Worm (Caenorhabditis elegans) whole organism, young adult: ENCODE data around the gene F34H10.1.

ENCODE experiments used
- B0261.1 ChIP-seq: sonication (generic microtip); optimal IDR thresholded peaks from 2 replicates; lab custom pipeline; 2016; ENCODE audit warnings: mild to moderate bottlenecking, missing genetic modification characterization, moderate library complexity, missing compliant biosample characterization
- C17E4.6 ChIP-seq: fragments of 200-800 bp; sonication (Bioruptor generic); IDR thresholded peaks from 2 replicates; pipeline ENCODE4 v1.3.6; 2022; ENCODE audit warnings: missing genetic modification reagents, missing genetic modification characterization, missing compliant biosample characterization
- F10E7.11 ChIP-seq: sonication (generic microtip); optimal IDR thresholded peaks from 2 replicates; lab custom pipeline; 2017; ENCODE audit warnings: mild to moderate bottlenecking, missing genetic modification characterization, moderate library complexity, missing compliant biosample characterization
- T07F8.4 ChIP-seq: sonication (generic microtip); optimal IDR thresholded peaks from 2 replicates; lab custom pipeline; 2016; ENCODE audit warnings: mild to moderate bottlenecking, missing genetic modification characterization, moderate library complexity, missing compliant biosample characterization
- Y53F4B.3 ChIP-seq: fragments of 200-800 bp; sonication (Bioruptor generic); IDR thresholded peaks from 2 replicates; pipeline ENCODE4 v1.3.6; 2022; ENCODE audit warnings: missing genetic modification reagents, missing genetic modification characterization, missing compliant biosample characterization
- Y67H2A.10 ChIP-seq: fragments of 200-800 bp; sonication (Bioruptor generic); conservative IDR thresholded peaks from 2 replicates; pipeline ENCODE4 v1.3.6; 2022; ENCODE audit warnings: missing genetic modification reagents, missing genetic modification characterization, missing compliant biosample characterization
- ZK185.1 ChIP-seq: sonication (generic microtip); optimal IDR thresholded peaks from 2 replicates; lab custom pipeline; 2016; ENCODE audit warnings: mild to moderate bottlenecking, missing genetic modification characterization, missing compliant biosample characterization; ENCODE audit not compliant: poor library complexity, severe bottlenecking
- attf-3 ChIP-seq: fragments of 200-800 bp; sonication (Bioruptor generic); conservative IDR thresholded peaks from 2 replicates; pipeline ENCODE4 v1.3.6; 2022; ENCODE audit warnings: missing genetic modification reagents, missing genetic modification characterization, missing compliant biosample characterization
- bed-1 ChIP-seq: fragments of 200-800 bp; sonication (Bioruptor generic); IDR thresholded peaks from 2 replicates; pipeline ENCODE4 v1.3.6; 2022; ENCODE audit warnings: missing genetic modification reagents, missing genetic modification characterization, missing compliant biosample characterization
- cebp-2 ChIP-seq: fragments of 200-800 bp; sonication (Bioruptor generic); IDR thresholded peaks from 2 replicates; pipeline ENCODE4 v1.3.6; 2022; ENCODE audit warnings: missing genetic modification characterization, missing compliant biosample characterization
- ceh-100 ChIP-seq: fragments of 200-800 bp; sonication (Bioruptor generic); IDR thresholded peaks from 2 replicates; pipeline ENCODE4 v1.3.6; 2022; ENCODE audit warnings: missing genetic modification reagents, missing genetic modification characterization, missing compliant biosample characterization
- ceh-27 ChIP-seq: fragments of 200-800 bp; sonication (Bioruptor generic); optimal IDR thresholded peaks from 2 replicates; lab custom pipeline; 2018; ENCODE audit warnings: mild to moderate bottlenecking, missing genetic modification characterization, moderate library complexity, missing compliant biosample characterization
- chd-7 ChIP-seq: sonication (generic microtip); optimal IDR thresholded peaks from 2 replicates; lab custom pipeline; 2016; ENCODE audit warnings: mild to moderate bottlenecking, missing genetic modification characterization, moderate library complexity, missing compliant biosample characterization
- dpl-1 ChIP-seq: fragments of 150-350 bp; optimal IDR thresholded peaks from 2 replicates; lab custom pipeline; 2014; ENCODE audit warnings: missing biosample characterization, missing genetic modification reagents, missing genetic modification characterization
- efl-1 ChIP-seq: fragments of 150-350 bp; optimal IDR thresholded peaks from 2 replicates; lab custom pipeline; 2014; ENCODE audit warnings: missing biosample characterization, missing genetic modification reagents, missing genetic modification characterization
- fkh-3 ChIP-seq: sonication (generic microtip); optimal IDR thresholded peaks from 2 replicates; lab custom pipeline; 2016; ENCODE audit warnings: mild to moderate bottlenecking, missing genetic modification characterization, missing compliant biosample characterization
- hlh-12 ChIP-seq: sonication (generic microtip); optimal IDR thresholded peaks from 2 replicates; lab custom pipeline; 2016; ENCODE audit warnings: missing genetic modification characterization, missing compliant biosample characterization
- hmg-20 ChIP-seq: fragments of 200-800 bp; sonication (Bioruptor generic); IDR thresholded peaks from 2 replicates; pipeline ENCODE4 v1.3.6; 2022; ENCODE audit warnings: missing genetic modification reagents, missing genetic modification characterization, missing compliant biosample characterization
- let-607 ChIP-seq, 2 experiments: fragments of 200-800 bp in 1 of 2; sonication (Bioruptor generic) in 1 of 2; sonication (generic microtip) in 1 of 2; optimal IDR thresholded peaks; 2 replicates each; lab custom pipeline; 2016 to 2018; ENCODE audit warnings: mild to moderate bottlenecking in 2 of 2, missing compliant biosample characterization in 2 of 2, missing genetic modification characterization in 2 of 2, moderate library complexity in 2 of 2, missing genotype in 1 of 2
- lin-26 ChIP-seq: fragments of 200-800 bp; sonication (Bioruptor generic); IDR thresholded peaks from 2 replicates; pipeline ENCODE4 v1.3.6; 2022; ENCODE audit warnings: missing genetic modification reagents, missing genetic modification characterization, missing compliant biosample characterization
- lin-40 ChIP-seq: sonication (generic microtip); optimal IDR thresholded peaks from 2 replicates; lab custom pipeline; 2016; ENCODE audit warnings: missing genetic modification characterization, mild to moderate bottlenecking, missing compliant biosample characterization, missing genotype, missing genetic modification reagents
- lir-1 ChIP-seq: fragments of 200-800 bp; sonication (Bioruptor generic); conservative IDR thresholded peaks from 2 replicates; pipeline ENCODE4 v1.3.6; 2022; ENCODE audit warnings: missing genetic modification reagents, missing genetic modification characterization, missing compliant biosample characterization
- lsl-1 ChIP-seq: fragments of 200-800 bp; sonication (Bioruptor generic); optimal IDR thresholded peaks from 2 replicates; lab custom pipeline; 2018; ENCODE audit warnings: mild to moderate bottlenecking, missing genetic modification characterization, moderate library complexity, missing compliant biosample characterization
- lsy-27 ChIP-seq: sonication (generic microtip); optimal IDR thresholded peaks from 2 replicates; lab custom pipeline; 2017; ENCODE audit warnings: missing genetic modification characterization, mild to moderate bottlenecking, missing compliant biosample characterization, antibody characterized with exemption, missing genotype, borderline replicate concordance; ENCODE audit not compliant: insufficient read depth
- madf-10 ChIP-seq: sonication (generic microtip); optimal IDR thresholded peaks from 2 replicates; lab custom pipeline; 2016; ENCODE audit warnings: mild to moderate bottlenecking, missing genetic modification characterization, missing compliant biosample characterization
- nfya-1 ChIP-seq: sonication (generic microtip); optimal IDR thresholded peaks from 2 replicates; lab custom pipeline; 2017; ENCODE audit warnings: antibody characterized with exemption, missing compliant biosample characterization, missing genetic modification characterization, borderline replicate concordance; ENCODE audit not compliant: insufficient read depth
- nfyb-1 ChIP-seq: fragments of 200-800 bp; sonication (Bioruptor generic); IDR thresholded peaks from 2 replicates; pipeline ENCODE4 v1.3.6; 2022; ENCODE audit warnings: missing genetic modification reagents, missing genetic modification characterization, missing compliant biosample characterization
- nhr-179 ChIP-seq: sonication (generic microtip); optimal IDR thresholded peaks from 2 replicates; lab custom pipeline; 2016; ENCODE audit warnings: mild to moderate bottlenecking, missing genetic modification characterization, missing compliant biosample characterization
- pbrm-1 ChIP-seq: fragments of 200-800 bp; sonication (Bioruptor generic); IDR thresholded peaks from 2 replicates; pipeline ENCODE4 v1.3.6; 2022; ENCODE audit warnings: missing genetic modification reagents, missing genetic modification characterization, missing compliant biosample characterization
- pha-4 ChIP-seq: fragments of 150-350 bp; sonication (generic microtip); optimal IDR thresholded peaks from 2 replicates; lab custom pipeline; 2014; ENCODE audit warnings: missing biosample characterization, missing genetic modification reagents, missing genetic modification characterization
- rec-8 ChIP-seq, 2 experiments: sonication (generic microtip); optimal IDR thresholded peaks; 2 replicates each; lab custom pipeline; 2016; ENCODE audit warnings: mild to moderate bottlenecking in 2 of 2, missing genetic modification characterization in 2 of 2, missing genetic modification reagents in 2 of 2, missing genotype in 2 of 2, missing biosample characterization in 1 of 2, missing compliant biosample characterization in 1 of 2, moderate library complexity in 1 of 2
- sea-2 ChIP-seq: fragments of 200-800 bp; sonication (Bioruptor generic); IDR thresholded peaks from 2 replicates; pipeline ENCODE4 v1.3.6; 2022; ENCODE audit warnings: missing genetic modification characterization, missing compliant biosample characterization
- snpc-4 ChIP-seq, 5 experiments: fragments of 150-350 bp in 1 of 5; sonication (generic microtip) in 4 of 5; optimal IDR thresholded peaks; 2 replicates each; lab custom pipeline; 2014 to 2018; ENCODE audit warnings: missing genetic modification characterization in 5 of 5, missing biosample characterization in 3 of 5, antibody characterized with exemption in 2 of 5, mild to moderate bottlenecking in 2 of 5, missing compliant biosample characterization in 2 of 5, missing genotype in 2 of 5, moderate library complexity in 2 of 5, missing genetic modification reagents in 1 of 5
- somi-1 ChIP-seq: fragments of 200-800 bp; sonication (Bioruptor generic); optimal IDR thresholded peaks from 2 replicates; lab custom pipeline; 2018; ENCODE audit warnings: mild to moderate bottlenecking, missing genetic modification characterization, missing compliant biosample characterization
- ztf-26 ChIP-seq: sonication (generic microtip); optimal IDR thresholded peaks from 2 replicates; lab custom pipeline; 2017; ENCODE audit warnings: missing genetic modification characterization, missing compliant biosample characterization
- ztf-28 ChIP-seq: fragments of 200-800 bp; sonication (Bioruptor generic); IDR thresholded peaks from 2 replicates; pipeline ENCODE4 v1.3.6; 2022; ENCODE audit warnings: missing genetic modification reagents, missing genetic modification characterization, missing compliant biosample characterization
- ztf-3 ChIP-seq: fragments of 200-800 bp; sonication (Bioruptor generic); optimal IDR thresholded peaks from 2 replicates; lab custom pipeline; 2018; ENCODE audit warnings: mild to moderate bottlenecking, missing genetic modification characterization, missing compliant biosample characterization

Gene F34H10.1

ce11 chrX:9608127-9608526 is 17.8 kb upstream of the F34H10.1 start:
- no peak for TF ChIP-seq lin-26
- TF ChIP-seq snpc-4 (GFP tag; optimal IDR thresholded peaks at IDR 0.05; lab: Kevin White, UChicago): no peak
- TF ChIP-seq snpc-4 (tag; optimal IDR thresholded peaks at IDR 0.05; lab: Kevin White, UChicago): no peak
- no peak for TF ChIP-seq madf-10 (tag; lab: Kevin White, UChicago)
- TF ChIP-seq somi-1 (GFP tag; lab: Kevin White, UChicago): peak; percentile 22
- TF ChIP-seq, all 124 proteins: peak for 1

ce11 chrX:9610040-9610613 is 15.8 kb upstream of the F34H10.1 start, which contains the start of gene C11E4.6:
Gene C11E4.6 (plus strand): TSS chrX:9610563.
- TF ChIP-seq bed-1 (no peak), hlh-12 (no peak), ceh-100 (no peak), somi-1 (GFP tag; lab: Kevin White, UChicago) (no peak), ztf-28 (no peak), chd-7 (tag; lab: Kevin White, UChicago) (no peak), sea-2 (GFP tag; lab: Robert Waterston, UW) (no peak), pha-4 (tag; lab: Kevin White, UChicago) (no peak), lir-1 (no peak)

DNA sequence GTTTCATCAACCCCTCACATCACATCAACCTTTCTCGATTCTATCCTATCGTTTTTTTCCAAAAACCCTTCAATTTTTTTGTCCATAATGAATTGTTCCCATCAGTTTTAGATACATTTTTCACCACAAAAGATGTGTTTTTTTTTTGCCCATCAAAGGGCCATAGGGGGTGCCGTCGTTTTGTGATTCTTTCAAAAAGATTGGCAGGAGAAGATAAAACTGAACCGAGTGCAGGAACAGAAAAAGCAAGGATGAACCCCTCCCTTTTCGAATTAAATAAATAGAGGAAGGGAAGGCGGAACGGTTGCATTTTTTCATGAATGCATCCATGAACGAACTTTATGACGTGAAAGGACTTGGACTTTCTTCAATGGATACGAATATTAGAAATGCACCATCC is 9.0 kb upstream of the F34H10.1 start, which contains the start of gene C11E4.7:
Gene C11E4.7, plus strand, starts transcription at position 301 of the 400 bp plus-strand sequence.
- TF ChIP-seq pbrm-1 (GFP tag; lab: Robert Waterston, UW): no peak
- TF ChIP-seq lsl-1 (GFP tag; lab: Kevin White, UChicago): no peak
- no peak for TF ChIP-seq attf-3
- TF ChIP-seq let-607 (tag; optimal IDR thresholded peaks at IDR 0.05; lab: Kevin White, UChicago): no peak
- TF ChIP-seq ztf-26: peak; percentile 11
- TF ChIP-seq lir-1: no peak
- TF ChIP-seq ceh-27 (GFP tag; lab: Kevin White, UChicago): no peak
- no peak for TF ChIP-seq nfyb-1 (GFP tag; lab: Robert Waterston, UW)
- no peak for TF ChIP-seq B0261.1 (tag; lab: Kevin White, UChicago)
- TF ChIP-seq lin-40: peak; percentile 39
- 0 out of 2 replicates have a peak, but pooled peaks have one; percentile 33 for TF ChIP-seq cebp-2 (GFP tag; lab: Robert Waterston, UW)
- TF ChIP-seq bed-1: no peak
- TF ChIP-seq lsy-27 (tag; lab: Kevin White, UChicago): no peak
- no peak for TF ChIP-seq fkh-3
- no peak for TF ChIP-seq hmg-20 (GFP tag; lab: Robert Waterston, UW)
- no peak for TF ChIP-seq ZK185.1 (tag; lab: Kevin White, UChicago)
- no peak for TF ChIP-seq F10E7.11
- no peak for TF ChIP-seq efl-1 (GFP tag; lab: Kevin White, UChicago)
- no peak for TF ChIP-seq Y67H2A.10

DNA sequence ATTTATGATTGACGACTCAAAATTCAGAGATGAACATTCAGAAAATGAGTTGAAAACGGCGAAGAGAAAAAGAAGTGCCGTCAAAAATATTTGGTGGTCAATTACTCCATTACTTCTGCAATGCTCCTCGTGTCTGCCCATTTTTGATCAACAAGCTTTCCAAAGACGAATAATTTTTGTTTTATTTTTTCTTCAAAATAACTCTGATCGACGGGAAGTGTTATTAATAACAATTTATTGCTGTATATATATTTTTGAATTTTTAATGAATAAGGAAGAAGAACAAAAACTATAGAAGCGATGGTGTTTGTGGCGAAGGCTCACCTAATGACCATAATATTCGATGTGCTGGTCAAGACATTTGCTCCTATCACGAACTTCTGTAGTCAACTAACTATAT is 5.8 kb upstream of the F34H10.1 start, which contains the start of gene C11E4.8:
Gene C11E4.8, plus strand, starts transcription at position 301 of the 400 bp plus-strand sequence.
- TF ChIP-seq lin-40 (no peak), rec-8 (tag; optimal IDR thresholded peaks at IDR 0.05; lab: Kevin White, UChicago) (no peak), Y53F4B.3 (GFP tag; lab: Robert Waterston, UW) (no peak), snpc-4 (GFP tag; optimal IDR thresholded peaks at IDR 0.05; lab: Kevin White, UChicago) (no peak), snpc-4 (tag; optimal IDR thresholded peaks at IDR 0.05; lab: Kevin White, UChicago) (no peak), dpl-1 (GFP tag; lab: Kevin White, UChicago) (no peak), ztf-3 (GFP tag; lab: Kevin White, UChicago) (no peak), T07F8.4 (no peak), C17E4.6 (GFP tag; lab: Robert Waterston, UW) (no peak), nfya-1 (tag; lab: Kevin White, UChicago) (no peak), nhr-179 (tag; lab: Kevin White, UChicago) (no peak), madf-10 (tag; lab: Kevin White, UChicago) (no peak)
- TF ChIP-seq, all 124 proteins: peak for 0
